Worm (Caenorhabditis elegans) whole organism, L3 larva: ENCODE results near the gene F58A4.2.

Source experiments
- aly-2 ChIP-seq: fragments of 150-350 bp; optimal IDR thresholded peaks from 2 replicates; lab custom pipeline; 2014; ENCODE audit warnings: missing biosample characterization, missing genetic modification characterization
- ama-1 ChIP-seq: fragments of 150-350 bp; optimal IDR thresholded peaks from 2 replicates; lab custom pipeline; 2018
- ceh-9 ChIP-seq: sonication (generic microtip); optimal IDR thresholded peaks from 2 replicates; lab custom pipeline; 2018; ENCODE audit warnings: missing biosample characterization, missing genetic modification characterization
- egl-27 ChIP-seq: sonication (generic microtip); optimal IDR thresholded peaks from 4 replicates; lab custom pipeline; 2017; ENCODE audit warnings: missing biosample characterization, missing genetic modification reagents, missing genetic modification characterization
- elt-2 ChIP-seq: sonication (generic microtip); optimal IDR thresholded peaks from 2 replicates; lab custom pipeline; 2016; ENCODE audit warnings: missing genetic modification reagents, mild to moderate bottlenecking, missing genetic modification characterization, missing compliant biosample characterization
- eor-1 ChIP-seq, 2 experiments: fragments of 150-350 bp; optimal IDR thresholded peaks; 2 replicates each; lab custom pipeline; 2014 to 2018; ENCODE audit warnings: missing biosample characterization in 2 of 2, missing genetic modification characterization in 2 of 2
- hmg-11 ChIP-seq: sonication (generic microtip); optimal IDR thresholded peaks from 2 replicates; lab custom pipeline; 2016; ENCODE audit warnings: missing genetic modification characterization, missing compliant biosample characterization
- lin-15B ChIP-seq: fragments of 150-350 bp; optimal IDR thresholded peaks from 2 replicates; lab custom pipeline; 2014; ENCODE audit warnings: missing biosample characterization, missing genetic modification characterization
- lin-39 ChIP-seq: fragments of 150-350 bp; optimal IDR thresholded peaks from 2 replicates; lab custom pipeline; 2018; ENCODE audit warnings: missing biosample characterization, missing genetic modification reagents, missing genetic modification characterization
- lsy-12 ChIP-seq: sonication (generic microtip); optimal IDR thresholded peaks from 2 replicates; lab custom pipeline; 2016; ENCODE audit warnings: mild to moderate bottlenecking, missing genetic modification characterization, missing compliant biosample characterization
- mdl-1 ChIP-seq: fragments of 150-350 bp; optimal IDR thresholded peaks from 2 replicates; lab custom pipeline; 2014; ENCODE audit warnings: missing biosample characterization, missing genetic modification characterization
- mml-1 ChIP-seq: fragments of 150-350 bp; sonication (generic microtip); optimal IDR thresholded peaks from 3 replicates; lab custom pipeline; 2014; ENCODE audit warnings: missing biosample characterization, missing genetic modification characterization
- nfya-1 ChIP-seq: sonication (generic microtip); optimal IDR thresholded peaks from 2 replicates; lab custom pipeline; 2017; ENCODE audit warnings: missing genetic modification characterization, mild to moderate bottlenecking, missing compliant biosample characterization, antibody characterized with exemption, moderate library complexity; ENCODE audit not compliant: insufficient read depth
- nhr-23 ChIP-seq: fragments of 150-350 bp; optimal IDR thresholded peaks from 2 replicates; lab custom pipeline; 2014; ENCODE audit warnings: missing biosample characterization, missing genetic modification reagents, missing genetic modification characterization
- nhr-25 ChIP-seq: sonication (generic microtip); optimal IDR thresholded peaks from 2 replicates; lab custom pipeline; 2017; ENCODE audit warnings: missing biosample characterization, missing genetic modification characterization
- nhr-28 ChIP-seq: fragments of 150-350 bp; optimal IDR thresholded peaks from 2 replicates; lab custom pipeline; 2014; ENCODE audit warnings: missing biosample characterization, missing genetic modification characterization
- nhr-43 ChIP-seq: sonication (generic microtip); optimal IDR thresholded peaks from 2 replicates; lab custom pipeline; 2016; ENCODE audit warnings: mild to moderate bottlenecking, missing genetic modification characterization, missing compliant biosample characterization; ENCODE audit not compliant: poor library complexity, severe bottlenecking
- nhr-76 ChIP-seq: fragments of 150-350 bp; sonication (generic microtip); optimal IDR thresholded peaks from 5 replicates; lab custom pipeline; 2014; ENCODE audit warnings: missing biosample characterization, missing genetic modification characterization
- pqm-1 ChIP-seq: fragments of 150-350 bp; optimal IDR thresholded peaks from 2 replicates; lab custom pipeline; 2017; ENCODE audit warnings: missing biosample characterization, missing genetic modification characterization, inconsistent platforms
- snpc-4 ChIP-seq: fragments of 150-350 bp; optimal IDR thresholded peaks from 2 replicates; lab custom pipeline; 2014; ENCODE audit warnings: missing biosample characterization, missing genetic modification characterization
- unc-62 ChIP-seq: fragments of 150-350 bp; sonication (generic microtip); optimal IDR thresholded peaks from 4 replicates; lab custom pipeline; 2014; ENCODE audit warnings: missing biosample characterization, missing genetic modification reagents, missing genetic modification characterization

Gene F58A4.2

DNA sequence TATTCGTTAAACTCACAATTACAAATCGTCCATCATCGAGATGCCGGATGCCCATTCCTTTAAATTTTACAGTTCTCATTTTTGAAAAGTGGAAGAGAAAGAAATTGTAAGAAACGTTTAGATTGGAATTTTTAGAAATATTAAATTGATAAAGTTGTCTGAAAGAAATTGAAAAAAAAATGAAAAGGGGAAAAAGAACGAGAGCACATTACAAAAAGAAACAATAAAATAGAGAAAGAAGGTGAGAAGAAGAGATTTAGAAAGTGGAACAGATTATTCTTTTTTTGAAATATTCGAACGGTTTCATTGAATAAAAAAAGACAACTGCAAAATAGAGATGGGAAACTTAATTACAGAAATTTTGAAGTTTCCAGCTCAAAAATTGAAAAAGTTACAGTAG, 39.4 kb downstream of the F58A4.2 start, which contains the start of gene C48B4.8:
Gene C48B4.8 (minus strand): TSS at position 101 of the 400 bp plus-strand sequence.
- TF ChIP-seq nfya-1 (tag; lab: Kevin White, UChicago) = no peak
- no peak for TF ChIP-seq lsy-12 (tag; lab: Kevin White, UChicago)
- TF ChIP-seq nhr-23 (tag; lab: Kevin White, UChicago) = no peak

DNA sequence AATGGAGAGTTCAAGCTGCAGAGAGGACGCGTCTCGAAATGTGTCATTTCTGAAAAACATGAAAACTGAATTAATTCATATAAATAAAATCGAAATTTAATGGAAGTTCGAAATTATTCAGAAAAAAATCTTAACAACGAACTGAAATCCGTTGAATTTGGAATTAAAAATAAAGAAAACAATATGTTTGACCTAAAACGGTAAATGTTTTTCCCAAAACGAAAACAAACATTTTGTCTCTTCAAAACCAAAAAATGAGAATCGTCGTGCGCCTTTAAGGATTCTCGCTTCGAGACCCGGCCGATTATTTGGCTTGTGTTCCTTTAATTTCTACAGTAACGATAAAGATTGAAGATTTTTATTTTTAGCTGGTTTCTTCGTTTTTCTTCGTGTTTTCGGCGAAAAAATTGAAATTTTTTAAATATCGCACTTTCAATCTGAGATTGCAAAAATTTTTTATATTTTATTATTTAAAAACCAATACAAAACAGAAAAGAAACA, 41.1 kb downstream of the F58A4.2 start, which contains the start of gene C48B4.7:
Gene C48B4.7 (minus strand): TSS at position 51 of the 501 bp plus-strand sequence.
- TF ChIP-seq elt-2 (tag; lab: Kevin White, UChicago) (no peak), nhr-76 (tag; lab: Kevin White, UChicago) (no peak)

DNA sequence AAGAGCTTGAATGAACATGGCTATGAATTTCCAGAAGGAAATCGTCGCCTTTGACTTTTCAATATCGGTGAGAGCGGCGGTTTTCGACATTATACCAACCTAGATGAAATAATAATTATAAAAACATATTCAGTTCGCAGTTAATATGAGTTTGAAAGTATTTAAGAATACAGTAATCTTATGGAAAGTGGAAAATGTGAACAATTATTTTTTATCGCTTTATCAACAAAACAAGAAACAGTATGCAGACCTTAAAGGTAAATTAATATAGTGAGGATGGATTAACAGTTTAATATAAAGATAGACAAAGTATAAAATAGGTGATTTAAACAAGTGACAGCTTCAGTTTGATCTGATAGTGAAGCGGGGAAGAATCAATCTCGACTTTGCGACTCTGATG, 42.1 kb downstream of the F58A4.2 start, which contains the start of gene C48B4.6:
Gene C48B4.6 (minus strand): TSS at position 101 of the 400 bp plus-strand sequence.
- TF ChIP-seq mdl-1 (no peak), egl-27 (no peak), nhr-43 (no peak), eor-1 (tag; optimal IDR thresholded peaks at IDR 0.05; lab: Kevin White, UChicago) (no peak), mml-1 (tag; lab: Kevin White, UChicago) (no peak), lin-15B (tag; lab: Kevin White, UChicago) (no peak), lin-39 (tag; lab: Kevin White, UChicago) (no peak), nhr-28 (tag; lab: Kevin White, UChicago) (no peak), nhr-25 (tag; lab: Kevin White, UChicago) (no peak), unc-62 (GFP tag; lab: Kevin White, UChicago) (no peak), ama-1 (lab: Kevin White, UChicago) (no peak), pqm-1 (no peak)
- TF ChIP-seq, all 47 proteins: peak for 0

- TF ChIP-seq snpc-4 (tag; lab: Kevin White, UChicago) = no peak
- TF ChIP-seq ama-1 (lab: Kevin White, UChicago) = no peak
- no peak for TF ChIP-seq elt-2 (tag; lab: Kevin White, UChicago)
- no peak for TF ChIP-seq aly-2 (tag; lab: Kevin White, UChicago)
- TF ChIP-seq ceh-9 (tag; lab: Kevin White, UChicago) = no peak
- no peak for TF ChIP-seq hmg-11
Measured at ce11 chrIII:9556300-9556699, 44.2 kb downstream of the F58A4.2 start, which contains the start of gene ZK1098.11. Gene ZK1098.11, plus strand, starts transcription at chrIII:9556600.
